Fruit fly (Drosophila melanogaster) whole organism, embryonic: ENCODE results near the gene CG11839.

ENCODE experiments used
- Aef1 ChIP-seq: fragments of 200-800 bp; sonication (Bioruptor generic); IDR thresholded peaks from 3 replicates; pipeline ENCODE4 v1.3.6; 2022; ENCODE audit warnings: missing biosample characterization, missing genetic modification characterization
- Atf-2 ChIP-seq: fragments of 200-800 bp; sonication (Bioruptor generic); optimal IDR thresholded peaks from 2 replicates; lab custom pipeline; 2016; ENCODE audit warnings: missing biosample characterization, missing genetic modification characterization
- CG11456 ChIP-seq: fragments of 200-800 bp; sonication (Bioruptor generic); IDR thresholded peaks from 3 replicates; pipeline ENCODE4 v1.3.6; 2022; ENCODE audit warnings: missing biosample characterization, missing genetic modification characterization
- CG12155 ChIP-seq: fragments of 200-800 bp; sonication (Bioruptor generic); optimal IDR thresholded peaks from 3 replicates; lab custom pipeline; 2016; ENCODE audit warnings: missing biosample characterization, missing genetic modification characterization
- CG12942 ChIP-seq: fragments of 200-800 bp; sonication (Bioruptor generic); optimal IDR thresholded peaks from 3 replicates; lab custom pipeline; 2016; ENCODE audit warnings: missing biosample characterization, missing genetic modification characterization
- CG13287 ChIP-seq: fragments of 200-800 bp; sonication (Bioruptor generic); IDR thresholded peaks from 2 replicates; pipeline ENCODE4 v1.3.6; 2022; ENCODE audit warnings: missing biosample characterization, missing genetic modification characterization; ENCODE audit not compliant: partially characterized antibody
- CG14014 ChIP-seq: fragments of 200-800 bp; sonication (Bioruptor generic); IDR thresholded peaks from 2 replicates; pipeline ENCODE4 v1.3.6; 2022; ENCODE audit warnings: missing biosample characterization, missing genetic modification characterization
- CG15073 ChIP-seq: fragments of 200-800 bp; sonication (Bioruptor generic); optimal IDR thresholded peaks from 2 replicates; lab custom pipeline; 2016; ENCODE audit warnings: missing biosample characterization, missing genetic modification characterization
- CG18764 ChIP-seq: fragments of 200-800 bp; sonication (Bioruptor generic); optimal IDR thresholded peaks from 3 replicates; lab custom pipeline; 2016; ENCODE audit warnings: missing biosample characterization, missing genetic modification characterization
- CG2120 ChIP-seq: fragments of 200-800 bp; sonication (Bioruptor generic); optimal IDR thresholded peaks from 3 replicates; lab custom pipeline; 2016; ENCODE audit warnings: missing biosample characterization, missing genetic modification characterization
- CG2712 ChIP-seq: fragments of 200-800 bp; optimal IDR thresholded peaks from 3 replicates; lab custom pipeline; 2019; ENCODE audit warnings: missing biosample characterization, mild to moderate bottlenecking, missing genetic modification characterization, moderate library complexity
- CG3407 ChIP-seq: fragments of 200-800 bp; sonication (Bioruptor generic); optimal IDR thresholded peaks from 2 replicates; lab custom pipeline; 2018; ENCODE audit warnings: missing biosample characterization, mild to moderate bottlenecking, missing genetic modification characterization
- CG3726 ChIP-seq: fragments of 200-800 bp; sonication (Bioruptor generic); IDR thresholded peaks from 3 replicates; pipeline ENCODE4, ENCODE4 v1.3.6; 2022; ENCODE audit warnings: missing biosample characterization, missing genetic modification characterization
- CG4854 ChIP-seq: fragments of 200-800 bp; sonication (Bioruptor generic); optimal IDR thresholded peaks from 2 replicates; lab custom pipeline; 2016; ENCODE audit warnings: missing biosample characterization, missing genetic modification characterization, inconsistent platforms
- CG6272 ChIP-seq: fragments of 200-800 bp; sonication (Bioruptor generic); IDR thresholded peaks from 2 replicates; pipeline ENCODE4 v1.3.6; 2022; ENCODE audit warnings: missing biosample characterization, missing genetic modification characterization
- CG6854 ChIP-seq: fragments of 200-800 bp; sonication (Bioruptor generic); optimal IDR thresholded peaks from 3 replicates; lab custom pipeline; 2017; ENCODE audit warnings: missing biosample characterization, mild to moderate bottlenecking, missing genetic modification characterization
- CG7786 ChIP-seq: fragments of 200-800 bp; sonication (Bioruptor generic); optimal IDR thresholded peaks from 2 replicates; lab custom pipeline; 2016; ENCODE audit warnings: missing biosample characterization, missing genetic modification characterization
- CG9215 ChIP-seq: fragments of 200-800 bp; sonication (Bioruptor generic); IDR thresholded peaks from 2 replicates; pipeline ENCODE4 v1.3.6; 2022; ENCODE audit warnings: missing biosample characterization, missing genetic modification characterization
- CG9727 ChIP-seq: fragments of 200-800 bp; sonication (Bioruptor generic); optimal IDR thresholded peaks from 3 replicates; lab custom pipeline; 2017; ENCODE audit warnings: missing biosample characterization, mild to moderate bottlenecking, missing genetic modification characterization
- Dfd ChIP-seq, 2 experiments: fragments of >200 bp; optimal IDR thresholded peaks; 2 replicates each; lab custom pipeline; 2017; ENCODE audit warnings: missing biosample characterization in 2 of 2, missing genetic modification characterization in 2 of 2
- Dll ChIP-seq: fragments of 200-800 bp; sonication (Bioruptor generic); IDR thresholded peaks from 4 replicates; pipeline ENCODE4 v1.3.6; 2022; ENCODE audit warnings: missing biosample characterization, missing genetic modification characterization; ENCODE audit not compliant: partially characterized antibody
- Gsc ChIP-seq: fragments of 200-800 bp; sonication (Bioruptor generic); IDR thresholded peaks from 2 replicates; pipeline ENCODE4 v1.3.6; 2022; ENCODE audit warnings: missing biosample characterization, missing genetic modification characterization
- HHEX ChIP-seq: fragments of 200-800 bp; sonication (Bioruptor generic); optimal IDR thresholded peaks from 3 replicates; lab custom pipeline; 2017; ENCODE audit warnings: missing biosample characterization, mild to moderate bottlenecking, missing genetic modification characterization, missing genetic modification reagents
- Hr39 ChIP-seq: fragments of >200 bp; optimal IDR thresholded peaks from 2 replicates; lab custom pipeline; 2017
- Kr ChIP-seq: fragments of 200-800 bp; sonication (Bioruptor generic); optimal IDR thresholded peaks from 2 replicates; lab custom pipeline; 2017; ENCODE audit warnings: missing biosample characterization, mild to moderate bottlenecking, missing genetic modification characterization
- Pdp1 ChIP-seq, 2 experiments: fragments of 200-800 bp; sonication (Bioruptor generic); optimal IDR thresholded peaks; 3 replicates each; lab custom pipeline; 2016; ENCODE audit warnings: missing biosample characterization in 2 of 2, missing genetic modification characterization in 2 of 2, mild to moderate bottlenecking in 1 of 2, moderate library complexity in 1 of 2
- Side ChIP-seq: fragments of 200-800 bp; sonication (Bioruptor generic); optimal IDR thresholded peaks from 2 replicates; lab custom pipeline; 2016; ENCODE audit warnings: missing biosample characterization, missing genetic modification characterization
- Trl ChIP-seq, 3 experiments: fragments of >200 bp in 2 of 3; fragments of 200-800 bp in 1 of 3; sonication (Bioruptor generic) in 1 of 3; optimal IDR thresholded peaks; 2 replicates in 1 of 3; 3 replicates in 2 of 3; lab custom pipeline; 2016 to 2017; ENCODE audit warnings: missing biosample characterization in 1 of 3, missing genetic modification characterization in 1 of 3
- abd-A ChIP-seq: fragments of 200-800 bp; sonication (Bioruptor generic); optimal IDR thresholded peaks from 3 replicates; lab custom pipeline; 2019; ENCODE audit warnings: missing biosample characterization, mild to moderate bottlenecking, missing genetic modification characterization, moderate library complexity
- ac ChIP-seq: fragments of 200-800 bp; sonication (Bioruptor generic); optimal IDR thresholded peaks from 3 replicates; lab custom pipeline; 2017; ENCODE audit warnings: missing biosample characterization, mild to moderate bottlenecking, missing genetic modification characterization
- ato ChIP-seq: fragments of 200-800 bp; sonication (Bioruptor generic); IDR thresholded peaks from 2 replicates; pipeline ENCODE4 v1.3.6; 2022; ENCODE audit warnings: missing biosample characterization, missing genetic modification characterization; ENCODE audit not compliant: partially characterized antibody
- bbx ChIP-seq: fragments of 200-800 bp; sonication (Bioruptor generic); IDR thresholded peaks from 2 replicates; pipeline ENCODE4 v1.3.6; 2022; ENCODE audit warnings: missing biosample characterization, missing genetic modification characterization; ENCODE audit not compliant: partially characterized antibody
- crol ChIP-seq: fragments of 200-800 bp; sonication (Bioruptor generic); IDR thresholded peaks from 2 replicates; pipeline ENCODE4 v1.3.6; 2022; ENCODE audit warnings: missing biosample characterization, missing genetic modification characterization
- dan ChIP-seq: fragments of 200-800 bp; sonication (Bioruptor generic); IDR thresholded peaks from 2 replicates; pipeline ENCODE4 v1.3.6; 2022; ENCODE audit warnings: missing biosample characterization, missing genetic modification characterization
- dmrt99B ChIP-seq: fragments of 200-800 bp; sonication (Bioruptor generic); optimal IDR thresholded peaks from 2 replicates; lab custom pipeline; 2018; ENCODE audit warnings: missing biosample characterization, mild to moderate bottlenecking, missing genetic modification characterization, moderate library complexity
- ems ChIP-seq: fragments of 200-800 bp; sonication (Bioruptor generic); optimal IDR thresholded peaks from 3 replicates; lab custom pipeline; 2016; ENCODE audit warnings: missing biosample characterization, missing genetic modification characterization
- fd64A ChIP-seq: fragments of 200-800 bp; sonication (Bioruptor generic); optimal IDR thresholded peaks from 3 replicates; lab custom pipeline; 2018; ENCODE audit warnings: missing biosample characterization, mild to moderate bottlenecking, missing genetic modification characterization
- gfzf ChIP-seq: fragments of 200-800 bp; sonication (Bioruptor generic); optimal IDR thresholded peaks from 2 replicates; lab custom pipeline; 2016; ENCODE audit warnings: missing biosample characterization, mild to moderate bottlenecking, missing genetic modification characterization, moderate library complexity
- ham ChIP-seq: fragments of 200-800 bp; sonication (Bioruptor generic); IDR thresholded peaks from 2 replicates; pipeline ENCODE4 v1.3.6; 2022; ENCODE audit warnings: missing biosample characterization, missing genetic modification characterization
- lab ChIP-seq: fragments of 200-800 bp; sonication (Bioruptor generic); optimal IDR thresholded peaks from 3 replicates; lab custom pipeline; 2017; ENCODE audit warnings: missing biosample characterization, missing genetic modification characterization, mild to moderate bottlenecking, moderate library complexity, missing genetic modification reagents
- nerfin-2 ChIP-seq: fragments of 200-800 bp; sonication (Bioruptor generic); IDR thresholded peaks from 2 replicates; pipeline ENCODE4 v1.3.6; 2022; ENCODE audit warnings: missing biosample characterization, missing genetic modification characterization; ENCODE audit not compliant: partially characterized antibody
- pum ChIP-seq: fragments of 200-800 bp; sonication (Bioruptor generic); optimal IDR thresholded peaks from 2 replicates; lab custom pipeline; 2016; ENCODE audit warnings: missing biosample characterization, missing genetic modification characterization
- repo ChIP-seq: fragments of 200-800 bp; sonication (Bioruptor generic); optimal IDR thresholded peaks from 2 replicates; lab custom pipeline; 2016; ENCODE audit warnings: missing biosample characterization, missing genetic modification characterization
- row ChIP-seq: fragments of 200-800 bp; sonication (Bioruptor generic); IDR thresholded peaks from 3 replicates; pipeline ENCODE4 v1.3.6; 2022; ENCODE audit warnings: missing biosample characterization, missing genetic modification characterization
- shn ChIP-seq: fragments of 200-800 bp; sonication (Bioruptor generic); optimal IDR thresholded peaks from 3 replicates; lab custom pipeline; 2016; ENCODE audit warnings: missing biosample characterization, missing genetic modification characterization
- sima ChIP-seq: fragments of 200-800 bp; sonication (Bioruptor generic); optimal IDR thresholded peaks from 2 replicates; lab custom pipeline; 2016; ENCODE audit warnings: missing biosample characterization, missing genetic modification characterization
- slbo ChIP-seq: fragments of 200-800 bp; sonication (Bioruptor generic); IDR thresholded peaks from 2 replicates; pipeline ENCODE4 v1.3.6; 2022; ENCODE audit warnings: missing biosample characterization, missing genetic modification characterization
- slou ChIP-seq: fragments of 200-800 bp; sonication (Bioruptor generic); optimal IDR thresholded peaks from 3 replicates; lab custom pipeline; 2016; ENCODE audit warnings: missing biosample characterization, missing genetic modification characterization
- so ChIP-seq: fragments of 200-800 bp; sonication (Bioruptor generic); IDR thresholded peaks from 3 replicates; pipeline ENCODE4 v1.3.6; 2022; ENCODE audit warnings: missing biosample characterization, missing genetic modification characterization
- sob ChIP-seq: fragments of 200-800 bp; sonication (Bioruptor generic); IDR thresholded peaks from 2 replicates; pipeline ENCODE4 v1.3.6; 2022; ENCODE audit warnings: missing biosample characterization, missing genetic modification characterization
- tio ChIP-seq: fragments of 200-800 bp; sonication (Bioruptor generic); optimal IDR thresholded peaks from 2 replicates; lab custom pipeline; 2017; ENCODE audit warnings: missing biosample characterization, missing genetic modification characterization, inconsistent platforms
- yki ChIP-seq: fragments of >200 bp; optimal IDR thresholded peaks from 3 replicates; lab custom pipeline; 2018

The CG11839 gene

dm6 chr3R:25069569-25069968 is at the start of gene CG11839, which contains the start of gene Stt3B (continued):
- no peak for TF ChIP-seq ac (GFP tag; lab: Kevin White, UChicago)
- peak; percentile 85; the same call in 1 of the 2 replicates for TF ChIP-seq sob
- peak; percentile 82 for TF ChIP-seq ems (GFP tag; lab: Kevin White, UChicago)
- TF ChIP-seq CG4854 (GFP tag; lab: Kevin White, UChicago), result peak; percentile 59
- TF ChIP-seq bbx (GFP tag; lab: Robert Waterston, UW), result peak; percentile 84
- peak; percentile 6 for TF ChIP-seq CG3407 (GFP tag; lab: Kevin White, UChicago)
- peak; percentile 49 for TF ChIP-seq repo
- no peak for TF ChIP-seq yki
- TF ChIP-seq nerfin-2 (GFP tag; lab: Robert Waterston, UW), result peak; percentile 70; the same call in 1 of the 2 replicates
- TF ChIP-seq CG13287 (GFP tag; lab: Robert Waterston, UW), result peak; percentile 96
- TF ChIP-seq Dll (GFP tag; lab: Robert Waterston, UW), result peak; percentile 97
- no peak for TF ChIP-seq Gsc (GFP tag; lab: Robert Waterston, UW)
- TF ChIP-seq Kr (GFP tag; lab: Kevin White, UChicago), result no peak
- TF ChIP-seq pum, result peak; percentile 68
- TF ChIP-seq CG12155 (GFP tag; lab: Kevin White, UChicago), result peak; percentile 79
- TF ChIP-seq slbo (GFP tag; lab: Robert Waterston, UW), result no peak; the same call in 1 of the 2 replicates
- TF ChIP-seq CG7786, result peak; percentile 83
- peak; percentile 95 for TF ChIP-seq row
- TF ChIP-seq CG6272 (GFP tag; lab: Robert Waterston, UW), result no peak
- TF ChIP-seq abd-A (tag; lab: Kevin White, UChicago), result no peak
- peak; percentile 65 for TF ChIP-seq CG14014 (GFP tag; lab: Robert Waterston, UW)
- TF ChIP-seq Hr39 (lab: Kevin White, UChicago), result no peak
- peak; percentile 81 for TF ChIP-seq shn (GFP tag; lab: Kevin White, UChicago)
- no peak for TF ChIP-seq CG15073 (GFP tag; lab: Kevin White, UChicago)
- no peak for TF ChIP-seq fd64A (GFP tag; lab: Kevin White, UChicago)
- TF ChIP-seq CG3726 (GFP tag; lab: Robert Waterston, UW), result no peak
- TF ChIP-seq dmrt99B (tag; lab: Kevin White, UChicago), result no peak
- TF ChIP-seq Trl (optimal IDR thresholded peaks at IDR 0.05; lab: Kevin White, UChicago), result no peak
- TF ChIP-seq Trl (GFP tag; optimal IDR thresholded peaks at IDR 0.05; lab: Kevin White, UChicago), result peak; percentile 84
- peak in 1 of 2 experiments; percentile 84 for TF ChIP-seq Pdp1 (GFP tag; optimal IDR thresholded peaks at IDR 0.05; lab: Kevin White, UChicago)
- TF ChIP-seq so, result peak; percentile 25; the same call in 1 of the 3 replicates
- peak; percentile 91 for TF ChIP-seq CG2120 (GFP tag; lab: Kevin White, UChicago)
- no peak for TF ChIP-seq ham (GFP tag; lab: Robert Waterston, UW)
- TF ChIP-seq CG9727 (GFP tag; lab: Kevin White, UChicago), result peak; percentile 74
- TF ChIP-seq Side (GFP tag; lab: Kevin White, UChicago), result peak; percentile 72
- TF ChIP-seq Aef1 (GFP tag; lab: Robert Waterston, UW), result no peak; the same call in 1 of the 3 replicates
- TF ChIP-seq slou (GFP tag; lab: Kevin White, UChicago), result peak; percentile 48
- TF ChIP-seq lab (GFP tag; lab: Kevin White, UChicago), result no peak
- TF ChIP-seq CG2712 (tag; lab: Kevin White, UChicago), result peak; percentile 85
- peak; percentile 70 for TF ChIP-seq Atf-2
- no peak for TF ChIP-seq crol (GFP tag; lab: Robert Waterston, UW)
- TF ChIP-seq gfzf, result peak; percentile 46
- TF ChIP-seq sima (GFP tag; lab: Kevin White, UChicago), result peak; percentile 10
- no peak for TF ChIP-seq Dfd (GFP tag; optimal IDR thresholded peaks at IDR 0.05; lab: Kevin White, UChicago)
- TF ChIP-seq CG6854 (GFP tag; lab: Kevin White, UChicago), result no peak
- TF ChIP-seq CG9215 (GFP tag; lab: Robert Waterston, UW), result no peak
- TF ChIP-seq CG18764 (GFP tag; lab: Kevin White, UChicago), result peak; percentile 60
- peak; percentile 69 for TF ChIP-seq ato (GFP tag; lab: Robert Waterston, UW)
- TF ChIP-seq CG11456 (GFP tag; lab: Robert Waterston, UW), result no peak
- TF ChIP-seq HHEX (GFP tag; lab: Kevin White, UChicago), result no peak
- TF ChIP-seq dan, result no peak
- peak; percentile 75 for TF ChIP-seq CG12942 (GFP tag; lab: Kevin White, UChicago)
- no peak for TF ChIP-seq tio
